Worm (Caenorhabditis elegans): Measurements from ENCODE around the gene H06A10.1.
A peak's percentile ranks its signal among the peaks of the same experiment; 100 is the strongest.

H06A10.1 gene

ce11 chrX:13536759-13537158 is 29.4 kb downstream of the H06A10.1 start, which contains the start of gene R01E6.5:
Gene R01E6.5, plus strand, starts transcription at chrX:13537059.
- TF ChIP-seq dox-1 (GFP tag; IDR thresholded peaks at IDR 0.05), result no peak
- no peak for TF ChIP-seq rec-8 (tag; optimal IDR thresholded peaks at IDR 0.05)
- TF ChIP-seq ztf-25 (GFP tag; IDR thresholded peaks at IDR 0.05), result no peak
- no peak for TF ChIP-seq tlf-1 (GFP tag; optimal IDR thresholded peaks at IDR 0.05)
- no peak for TF ChIP-seq B0336.3 (GFP tag; IDR thresholded peaks at IDR 0.05)
- TF ChIP-seq K11D2.4 (GFP tag; IDR thresholded peaks at IDR 0.05), result no peak
- no peak for TF ChIP-seq F55B11.4 (tag; optimal IDR thresholded peaks at IDR 0.05; ENCODE audit: borderline replicate concordance, insufficient read depth)
- TF ChIP-seq efl-1 (GFP tag; optimal IDR thresholded peaks at IDR 0.05), result no peak
- TF ChIP-seq mcd-1 (GFP tag; IDR thresholded peaks at IDR 0.05), result no peak
- no peak for TF ChIP-seq let-607 (tag; optimal IDR thresholded peaks at IDR 0.05)
- TF ChIP-seq akir-1 (GFP tag; optimal IDR thresholded peaks at IDR 0.05), result no peak
- no peak for TF ChIP-seq egl-44 (GFP tag; IDR thresholded peaks at IDR 0.05)
- TF ChIP-seq F57C9.4 (tag; optimal IDR thresholded peaks at IDR 0.05), result no peak
- no peak for TF ChIP-seq D2030.7 (GFP tag; IDR thresholded peaks at IDR 0.05)
- TF ChIP-seq unc-62 (GFP tag; optimal IDR thresholded peaks at IDR 0.05), result no peak
- no peak for TF ChIP-seq ceh-91 (GFP tag; IDR thresholded peaks at IDR 0.05)

ce11 chrX:13539701-13540100 is 32.4 kb downstream of the H06A10.1 start:
- TF ChIP-seq Y79H2A.3 (GFP tag; conservative IDR thresholded peaks at IDR 0.05) (no peak), hlh-26 (GFP tag; conservative IDR thresholded peaks at IDR 0.05) (no peak), lin-40 (tag; optimal IDR thresholded peaks at IDR 0.05) (peak; percentile 50), die-1 (tag; optimal IDR thresholded peaks at IDR 0.05) (no peak), cebp-1 (GFP tag; IDR thresholded peaks at IDR 0.05) (no peak), cebp-1 (tag; optimal IDR thresholded peaks at IDR 0.05) (peak; percentile 5), nhr-80 (tag; optimal IDR thresholded peaks at IDR 0.05) (peak; percentile 37), ztf-26 (tag; optimal IDR thresholded peaks at IDR 0.05) (peak; percentile 7), K11D2.4 (GFP tag; IDR thresholded peaks at IDR 0.05) (peak; percentile 52; the same call in 1 of the 2 replicates), somi-1 (GFP tag; optimal IDR thresholded peaks at IDR 0.05) (peak; percentile 59)

- TF ChIP-seq bed-1 (GFP tag; IDR thresholded peaks at IDR 0.05), result no peak
- peak; percentile 35 for TF ChIP-seq lin-40 (tag; optimal IDR thresholded peaks at IDR 0.05)
- TF ChIP-seq unc-62 (GFP tag; optimal IDR thresholded peaks at IDR 0.05), result no peak
- TF ChIP-seq Y53F4B.3 (GFP tag; IDR thresholded peaks at IDR 0.05), result no peak
- TF ChIP-seq nhr-80 (tag; optimal IDR thresholded peaks at IDR 0.05), result peak; percentile 21
- peak; percentile 88 for TF ChIP-seq ama-1 (optimal IDR thresholded peaks at IDR 0.05)
- TF ChIP-seq ama-1 (GFP tag; optimal IDR thresholded peaks at IDR 0.05), result no peak
- TF ChIP-seq hmg-1.2 (GFP tag; IDR thresholded peaks at IDR 0.05), result no peak
- no peak for TF ChIP-seq atf-7 (tag; optimal IDR thresholded peaks at IDR 0.05)
- no peak for TF ChIP-seq mel-28 (tag; optimal IDR thresholded peaks at IDR 0.05; ENCODE audit: borderline replicate concordance)
- no peak for TF ChIP-seq attf-3 (GFP tag; conservative IDR thresholded peaks at IDR 0.05)
- TF ChIP-seq pha-4 (tag; optimal IDR thresholded peaks at IDR 0.05), result no peak
These were observed 34.0 kb downstream of the H06A10.1 start for ce11 chrX:13541335-13541734.

DNA sequence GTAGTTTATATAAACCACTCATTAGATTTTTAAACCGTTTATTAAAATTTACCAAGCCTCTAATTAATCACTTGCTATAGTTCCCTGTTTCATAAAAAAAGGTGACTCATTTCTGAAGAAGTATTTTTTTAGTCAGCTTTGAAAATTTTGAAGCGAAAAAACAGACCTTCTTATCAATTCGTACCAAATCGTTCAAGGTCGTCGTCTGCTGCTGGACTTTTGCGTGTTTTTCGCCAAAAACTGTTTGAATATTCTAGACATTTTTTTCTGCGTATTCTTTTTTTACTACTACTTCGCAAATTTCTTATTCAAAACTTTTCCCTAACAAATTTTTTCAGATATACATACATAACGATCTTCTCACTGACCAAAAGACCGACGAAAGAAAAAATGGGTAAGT is 34.9 kb downstream of the H06A10.1 start, which contains the start of gene cah-4:
cah-4 (plus strand) TSS at position 339 of the 400 bp plus-strand sequence.
- TF ChIP-seq ama-1 (optimal IDR thresholded peaks at IDR 0.05) (peak; percentile 75), ama-1 (GFP tag; optimal IDR thresholded peaks at IDR 0.05) (no peak), ceh-79 (tag; optimal IDR thresholded peaks at IDR 0.05) (no peak)
